Fruit fly (Drosophila melanogaster) whole organism, embryonic: ENCODE data around the gene east.

ENCODE experiments used
- Asciz ChIP-seq: fragments of 200-800 bp; sonication (Bioruptor generic); optimal IDR thresholded peaks from 2 replicates; lab custom pipeline; 2017; ENCODE audit warnings: missing biosample characterization, mild to moderate bottlenecking, missing genetic modification characterization, missing genetic modification reagents
- CG1233 ChIP-seq: fragments of 200-800 bp; sonication (Bioruptor generic); optimal IDR thresholded peaks from 4 replicates; lab custom pipeline; 2018; ENCODE audit warnings: missing biosample characterization, mild to moderate bottlenecking, missing genetic modification characterization
- CG13287 ChIP-seq: fragments of 200-800 bp; sonication (Bioruptor generic); IDR thresholded peaks from 2 replicates; pipeline ENCODE4 v1.3.6; 2022; ENCODE audit warnings: missing biosample characterization, missing genetic modification characterization; ENCODE audit not compliant: partially characterized antibody
- CG14441 ChIP-seq: fragments of 200-800 bp; sonication (Bioruptor generic); IDR thresholded peaks from 2 replicates; pipeline ENCODE4 v1.3.6; 2022; ENCODE audit warnings: missing biosample characterization, missing genetic modification characterization
- CG14710 ChIP-seq: fragments of 200-800 bp; sonication (Bioruptor generic); optimal IDR thresholded peaks from 3 replicates; lab custom pipeline; 2019; ENCODE audit warnings: missing biosample characterization, mild to moderate bottlenecking, missing genetic modification characterization, moderate library complexity
- CG14860 ChIP-seq: fragments of 200-800 bp; sonication (Bioruptor generic); IDR thresholded peaks from 3 replicates; pipeline ENCODE4 v1.3.6; 2022; ENCODE audit warnings: missing biosample characterization, missing genetic modification characterization; ENCODE audit not compliant: partially characterized antibody
- CG18599 ChIP-seq: fragments of 200-800 bp; sonication (Bioruptor generic); optimal IDR thresholded peaks from 3 replicates; lab custom pipeline; 2017; ENCODE audit warnings: missing biosample characterization, missing genetic modification characterization, mild to moderate bottlenecking, moderate library complexity, missing genetic modification reagents
- CG30403 ChIP-seq: fragments of 200-800 bp; sonication (Bioruptor generic); optimal IDR thresholded peaks from 3 replicates; lab custom pipeline; 2016; ENCODE audit warnings: missing biosample characterization, missing genetic modification characterization
- CG3726 ChIP-seq: fragments of 200-800 bp; sonication (Bioruptor generic); IDR thresholded peaks from 3 replicates; pipeline ENCODE4, ENCODE4 v1.3.6; 2022; ENCODE audit warnings: missing biosample characterization, missing genetic modification characterization
- CG6791 ChIP-seq: fragments of 200-800 bp; sonication (Bioruptor generic); IDR thresholded peaks from 3 replicates; pipeline ENCODE4 v1.3.6; 2022; ENCODE audit warnings: missing biosample characterization, missing genetic modification characterization; ENCODE audit not compliant: partially characterized antibody
- CG7556 ChIP-seq: fragments of 200-800 bp; sonication (Bioruptor generic); optimal IDR thresholded peaks from 2 replicates; lab custom pipeline; 2017; ENCODE audit warnings: missing biosample characterization, mild to moderate bottlenecking, missing genetic modification characterization
- CG7745 ChIP-seq: fragments of 200-800 bp; sonication (Bioruptor generic); optimal IDR thresholded peaks from 2 replicates; lab custom pipeline; 2018; ENCODE audit warnings: missing biosample characterization, mild to moderate bottlenecking, missing genetic modification characterization, moderate library complexity
- CG8944 ChIP-seq: fragments of 200-800 bp; sonication (Bioruptor generic); optimal IDR thresholded peaks from 3 replicates; lab custom pipeline; 2016; ENCODE audit warnings: missing biosample characterization, missing genetic modification characterization
- D ChIP-seq, 2 experiments: fragments of 200-800 bp in 1 of 2; fragments of >200 bp in 1 of 2; sonication (Bioruptor generic) in 1 of 2; optimal IDR thresholded peaks; 2 replicates in 1 of 2; 3 replicates in 1 of 2; lab custom pipeline; 2017; ENCODE audit warnings: mild to moderate bottlenecking in 1 of 2, missing biosample characterization in 1 of 2, missing genetic modification characterization in 1 of 2, missing genetic modification reagents in 1 of 2
- Doc3 ChIP-seq: fragments of 200-800 bp; sonication (Bioruptor generic); IDR thresholded peaks from 3 replicates; pipeline ENCODE4 v1.3.6; 2022; ENCODE audit warnings: missing biosample characterization, missing genetic modification characterization; ENCODE audit not compliant: partially characterized antibody
- E2f2 ChIP-seq: fragments of 200-800 bp; sonication (Bioruptor generic); IDR thresholded peaks from 2 replicates; pipeline ENCODE4 v1.3.6; 2022; ENCODE audit warnings: missing biosample characterization, missing genetic modification characterization
- Hr78 ChIP-seq, 2 experiments: fragments of 200-800 bp in 1 of 2; fragments of >200 bp in 1 of 2; sonication (Bioruptor generic) in 1 of 2; optimal IDR thresholded peaks; 2 replicates each; lab custom pipeline; 2017 to 2019; ENCODE audit warnings: missing biosample characterization in 2 of 2, missing genetic modification characterization in 2 of 2, mild to moderate bottlenecking in 1 of 2, moderate library complexity in 1 of 2
- NFAT ChIP-seq: fragments of 200-800 bp; sonication (Bioruptor generic); IDR thresholded peaks from 2 replicates; pipeline ENCODE4 v1.3.6; 2022; ENCODE audit warnings: missing biosample characterization, missing genetic modification characterization
- Pdp1 ChIP-seq, 2 experiments: fragments of 200-800 bp; sonication (Bioruptor generic); optimal IDR thresholded peaks; 3 replicates each; lab custom pipeline; 2016; ENCODE audit warnings: missing biosample characterization in 2 of 2, missing genetic modification characterization in 2 of 2, mild to moderate bottlenecking in 1 of 2, moderate library complexity in 1 of 2
- Poxn ChIP-seq: fragments of 200-800 bp; sonication (Bioruptor generic); IDR thresholded peaks from 2 replicates; pipeline ENCODE4 v1.3.6; 2022; ENCODE audit warnings: missing biosample characterization, missing genetic modification characterization
- Sry-β ChIP-seq: fragments of 200-800 bp; sonication (Bioruptor generic); optimal IDR thresholded peaks from 2 replicates; lab custom pipeline; 2018; ENCODE audit warnings: missing biosample characterization, mild to moderate bottlenecking, missing genetic modification characterization, moderate library complexity
- Tbp ChIP-seq: fragments of >200 bp; optimal IDR thresholded peaks from 2 replicates; lab custom pipeline; 2018; ENCODE audit warnings: missing biosample characterization, missing genetic modification characterization
- YL-1 ChIP-seq: fragments of 200-800 bp; sonication (Bioruptor generic); optimal IDR thresholded peaks from 3 replicates; lab custom pipeline; 2017; ENCODE audit warnings: missing biosample characterization, mild to moderate bottlenecking, missing genetic modification characterization
- ac ChIP-seq: fragments of 200-800 bp; sonication (Bioruptor generic); optimal IDR thresholded peaks from 3 replicates; lab custom pipeline; 2017; ENCODE audit warnings: missing biosample characterization, mild to moderate bottlenecking, missing genetic modification characterization
- bbx ChIP-seq: fragments of 200-800 bp; sonication (Bioruptor generic); IDR thresholded peaks from 2 replicates; pipeline ENCODE4 v1.3.6; 2022; ENCODE audit warnings: missing biosample characterization, missing genetic modification characterization; ENCODE audit not compliant: partially characterized antibody
- bigmax ChIP-seq: fragments of 200-800 bp; sonication (Bioruptor generic); optimal IDR thresholded peaks from 2 replicates; lab custom pipeline; 2018; ENCODE audit warnings: missing biosample characterization, mild to moderate bottlenecking, missing genetic modification characterization
- bsh ChIP-seq, 2 experiments: fragments of 200-800 bp; sonication (Bioruptor generic); optimal IDR thresholded peaks; 2 replicates each; lab custom pipeline; 2017 to 2018; ENCODE audit warnings: mild to moderate bottlenecking in 2 of 2, missing biosample characterization in 2 of 2, missing genetic modification characterization in 2 of 2, moderate library complexity in 1 of 2
- crol ChIP-seq: fragments of 200-800 bp; sonication (Bioruptor generic); IDR thresholded peaks from 2 replicates; pipeline ENCODE4 v1.3.6; 2022; ENCODE audit warnings: missing biosample characterization, missing genetic modification characterization
- disco-r ChIP-seq: fragments of 200-800 bp; sonication (Bioruptor generic); optimal IDR thresholded peaks from 2 replicates; lab custom pipeline; 2016; ENCODE audit warnings: missing biosample characterization, missing genetic modification characterization
- emc ChIP-seq: fragments of 200-800 bp; sonication (Bioruptor generic); optimal IDR thresholded peaks from 2 replicates; lab custom pipeline; 2016; ENCODE audit warnings: missing biosample characterization, missing genetic modification characterization
- gsb-n ChIP-seq: fragments of 200-800 bp; sonication (Bioruptor generic); optimal IDR thresholded peaks from 3 replicates; lab custom pipeline; 2018; ENCODE audit warnings: missing biosample characterization, mild to moderate bottlenecking, missing genetic modification characterization
- ham ChIP-seq: fragments of 200-800 bp; sonication (Bioruptor generic); IDR thresholded peaks from 2 replicates; pipeline ENCODE4 v1.3.6; 2022; ENCODE audit warnings: missing biosample characterization, missing genetic modification characterization
- her ChIP-seq: fragments of 200-800 bp; sonication (Bioruptor generic); optimal IDR thresholded peaks from 2 replicates; lab custom pipeline; 2016; ENCODE audit warnings: missing biosample characterization, missing genetic modification characterization
- hkb ChIP-seq, 2 experiments: fragments of 200-800 bp in 1 of 2; fragments of >200 bp in 1 of 2; sonication (Bioruptor generic) in 1 of 2; IDR thresholded peaks in 1 of 2; optimal IDR thresholded peaks in 1 of 2; 2 replicates each; pipeline versions ENCODE4 v1.3.6 to Lab custom; 2017 to 2022; ENCODE audit warnings: missing biosample characterization in 1 of 2, missing genetic modification characterization in 1 of 2
- lov ChIP-seq, 2 experiments: fragments of 200-800 bp in 1 of 2; fragments of >200 bp in 1 of 2; sonication (Bioruptor generic) in 1 of 2; IDR thresholded peaks in 1 of 2; optimal IDR thresholded peaks in 1 of 2; 2 replicates in 1 of 2; 3 replicates in 1 of 2; pipeline versions ENCODE4 v1.3.6 to Lab custom; 2017 to 2022; ENCODE audit warnings: missing biosample characterization in 1 of 2, missing genetic modification characterization in 1 of 2
- peb ChIP-seq: fragments of 200-800 bp; sonication (Bioruptor generic); IDR thresholded peaks from 2 replicates; pipeline ENCODE4 v1.3.6; 2022; ENCODE audit warnings: missing biosample characterization, missing genetic modification characterization
- pros ChIP-seq: fragments of 200-800 bp; sonication (Bioruptor generic); optimal IDR thresholded peaks from 3 replicates; lab custom pipeline; 2019; ENCODE audit warnings: missing biosample characterization, mild to moderate bottlenecking, missing genetic modification characterization, moderate library complexity
- run ChIP-seq: fragments of 200-800 bp; sonication (Bioruptor generic); optimal IDR thresholded peaks from 3 replicates; lab custom pipeline; 2018; ENCODE audit warnings: missing biosample characterization, mild to moderate bottlenecking, missing genetic modification characterization
- sd ChIP-seq: fragments of 200-800 bp; sonication (Bioruptor generic); optimal IDR thresholded peaks from 3 replicates; lab custom pipeline; 2018; ENCODE audit warnings: missing biosample characterization, mild to moderate bottlenecking, missing genetic modification characterization, moderate library complexity
- sisA ChIP-seq: fragments of 200-800 bp; sonication (Bioruptor generic); IDR thresholded peaks from 2 replicates; pipeline ENCODE4 v1.3.6; 2022; ENCODE audit warnings: missing biosample characterization, missing genetic modification characterization
- tio ChIP-seq: fragments of 200-800 bp; sonication (Bioruptor generic); optimal IDR thresholded peaks from 2 replicates; lab custom pipeline; 2017; ENCODE audit warnings: missing biosample characterization, missing genetic modification characterization, inconsistent platforms
- toy ChIP-seq: fragments of 200-800 bp; sonication (Bioruptor generic); IDR thresholded peaks from 2 replicates; pipeline ENCODE4 v1.3.6; 2022; ENCODE audit warnings: missing biosample characterization, missing genetic modification characterization
- trh ChIP-seq: fragments of 200-800 bp; sonication (Bioruptor generic); optimal IDR thresholded peaks from 2 replicates; lab custom pipeline; 2016; ENCODE audit warnings: missing biosample characterization, missing genetic modification characterization
- tup ChIP-seq: fragments of 200-800 bp; sonication (Bioruptor generic); optimal IDR thresholded peaks from 2 replicates; lab custom pipeline; 2016; ENCODE audit warnings: missing biosample characterization, mild to moderate bottlenecking, missing genetic modification characterization, moderate library complexity
- tx ChIP-seq: fragments of 200-800 bp; sonication (Bioruptor generic); optimal IDR thresholded peaks from 2 replicates; lab custom pipeline; 2016; ENCODE audit warnings: missing biosample characterization, missing genetic modification characterization
- wdn ChIP-seq: fragments of 200-800 bp; sonication (Bioruptor generic); IDR thresholded peaks from 2 replicates; pipeline ENCODE4 v1.3.6; 2022; ENCODE audit warnings: missing biosample characterization, missing genetic modification characterization

The east gene

DNA sequence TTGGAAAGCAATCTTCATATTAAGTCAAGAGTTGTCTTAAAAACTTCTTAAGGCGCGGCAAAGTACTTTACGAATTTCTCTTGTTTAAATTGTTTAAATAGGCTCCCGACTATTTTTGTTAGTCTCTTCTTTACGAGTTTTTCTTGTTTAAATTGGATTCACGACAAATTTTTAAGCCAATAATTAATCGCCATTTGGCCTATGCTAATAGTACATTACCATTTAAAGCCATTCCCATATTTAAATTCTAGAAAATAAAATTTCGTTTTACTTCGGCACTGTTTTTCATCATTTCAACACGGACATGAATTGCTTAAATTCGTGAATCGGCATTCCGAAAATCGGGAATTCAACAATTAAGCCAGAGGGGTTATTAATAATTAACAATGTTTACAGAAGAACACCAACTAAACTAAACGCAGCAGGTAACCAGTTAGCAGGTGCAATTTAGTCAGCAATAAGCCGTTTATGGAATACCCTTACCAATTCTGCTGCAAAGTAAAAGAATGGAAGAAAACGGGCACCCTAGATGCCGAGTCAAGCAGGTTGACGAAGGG, 1.1 kb upstream of the east start (continued):
- TF ChIP-seq trh (GFP tag; lab: Kevin White, UChicago) (peak; percentile 10), sd (tag; lab: Kevin White, UChicago) (no peak), CG14441 (peak; percentile 55), ham (GFP tag; lab: Robert Waterston, UW) (no peak), Pdp1 (GFP tag; optimal IDR thresholded peaks at IDR 0.05; lab: Kevin White, UChicago) (peak; percentile 45 to 79), hkb (optimal IDR thresholded peaks at IDR 0.05; lab: Kevin White, UChicago) (no peak), hkb (GFP tag; IDR thresholded peaks at IDR 0.05; lab: Robert Waterston, UW) (peak; percentile 49), bigmax (GFP tag; lab: Kevin White, UChicago) (no peak), D (optimal IDR thresholded peaks at IDR 0.05; lab: Kevin White, UChicago) (no peak), D (GFP tag; optimal IDR thresholded peaks at IDR 0.05; lab: Kevin White, UChicago) (peak; percentile 70), emc (no peak), bbx (GFP tag; lab: Robert Waterston, UW) (no peak), CG7556 (peak; percentile 86), crol (no peak; the same call in 1 of the 2 replicates), Poxn (GFP tag; lab: Robert Waterston, UW) (0 out of 2 replicates have a peak, but pooled peaks have one; percentile 11), CG3726 (GFP tag; lab: Robert Waterston, UW) (no peak; the same call in 2 of the 3 replicates), CG14710 (tag; lab: Kevin White, UChicago) (peak; percentile 81), Tbp (GFP tag; lab: Kevin White, UChicago) (no peak), Asciz (GFP tag; lab: Kevin White, UChicago) (peak; percentile 62), ac (GFP tag; lab: Kevin White, UChicago) (peak; percentile 50), CG14860 (GFP tag; lab: Robert Waterston, UW) (no peak), lov (optimal IDR thresholded peaks at IDR 0.05; lab: Kevin White, UChicago) (no peak), lov (GFP tag; IDR thresholded peaks at IDR 0.05; lab: Robert Waterston, UW) (0 out of 3 replicates have a peak, but pooled peaks have one; percentile 12), run (tag; lab: Kevin White, UChicago) (peak; percentile 33), CG13287 (no peak), tx (GFP tag; lab: Kevin White, UChicago) (peak; percentile 67), her (GFP tag; lab: Kevin White, UChicago) (peak; percentile 58), tup (GFP tag; lab: Kevin White, UChicago) (peak; percentile 31), pros (GFP tag; lab: Kevin White, UChicago) (no peak), Sry-β (GFP tag; lab: Kevin White, UChicago) (peak; percentile 17), disco-r (GFP tag; lab: Kevin White, UChicago) (peak; percentile 50), CG7745 (no peak), gsb-n (tag; lab: Kevin White, UChicago) (peak; percentile 57), CG30403 (peak; percentile 88), CG1233 (GFP tag; lab: Kevin White, UChicago) (peak; percentile 59), CG8944 (peak; percentile 71), bsh (GFP tag; optimal IDR thresholded peaks at IDR 0.05; lab: Kevin White, UChicago) (peak in 1 of 2 experiments; percentile 63), sisA (peak; percentile 44), NFAT (GFP tag; lab: Robert Waterston, UW) (peak; percentile 53; the same call in 1 of the 2 replicates), Doc3 (GFP tag; lab: Robert Waterston, UW) (no peak), E2f2 (GFP tag; lab: Robert Waterston, UW) (peak; percentile 31; the same call in 1 of the 2 replicates), CG6791 (GFP tag; lab: Robert Waterston, UW) (no peak), tio (GFP tag; lab: Kevin White, UChicago) (peak; percentile 87), toy (GFP tag; lab: Robert Waterston, UW) (0 out of 2 replicates have a peak, but pooled peaks have one; percentile 11), CG18599 (peak; percentile 67), wdn (GFP tag; lab: Robert Waterston, UW) (peak; percentile 52; the same call in 1 of the 2 replicates), Hr78 (GFP tag; optimal IDR thresholded peaks at IDR 0.05; lab: Kevin White, UChicago) (peak in 1 of 2 experiments; percentile 1), peb (GFP tag; lab: Robert Waterston, UW) (peak; percentile 40; the same call in 1 of the 2 replicates), YL-1 (GFP tag; lab: Kevin White, UChicago) (no peak)
